Fruit fly (Drosophila melanogaster) whole organism: ENCODE data around the gene Brd7-9.

Experiments
- CG8478 ChIP-seq: fragments of >200 bp; optimal IDR thresholded peaks from 2 replicates; lab custom pipeline; 2018; ENCODE audit warnings: inconsistent platforms
- Dll ChIP-seq: fragments of >200 bp; optimal IDR thresholded peaks from 2 replicates; lab custom pipeline; 2017
- EcR ChIP-seq, 2 experiments: fragments of >200 bp; optimal IDR thresholded peaks; 2 replicates each; lab custom pipeline; 2017; ENCODE audit warnings: missing biosample characterization in 2 of 2, missing genetic modification characterization in 2 of 2, missing genetic modification reagents in 2 of 2
- pan ChIP-seq: fragments of >200 bp; optimal IDR thresholded peaks from 2 replicates; lab custom pipeline; 2017
- psq ChIP-seq: fragments of >200 bp; optimal IDR thresholded peaks from 2 replicates; lab custom pipeline; 2017
- usp ChIP-seq: fragments of >200 bp; optimal IDR thresholded peaks from 2 replicates; lab custom pipeline; 2017; ENCODE audit warnings: missing biosample characterization, missing genetic modification characterization, mixed read lengths

- TF ChIP-seq usp (GFP tag; lab: Kevin White, UChicago) (no peak), pan (lab: Kevin White, UChicago) (no peak), Dll (lab: Kevin White, UChicago) (no peak), EcR (GFP tag; optimal IDR thresholded peaks at IDR 0.05; lab: Kevin White, UChicago) (no peak), psq (no peak), CG8478 (lab: Kevin White, UChicago) (no peak)
Observed at dm6 chr2L:7790081-7790447, 7.4 kb downstream of the Brd7-9 start.
